Fruit fly (Drosophila melanogaster): ENCODE data around the gene CG17361.
A peak's percentile ranks its signal among the peaks of the same experiment; 100 is the strongest.

The CG17361 gene

DNA sequence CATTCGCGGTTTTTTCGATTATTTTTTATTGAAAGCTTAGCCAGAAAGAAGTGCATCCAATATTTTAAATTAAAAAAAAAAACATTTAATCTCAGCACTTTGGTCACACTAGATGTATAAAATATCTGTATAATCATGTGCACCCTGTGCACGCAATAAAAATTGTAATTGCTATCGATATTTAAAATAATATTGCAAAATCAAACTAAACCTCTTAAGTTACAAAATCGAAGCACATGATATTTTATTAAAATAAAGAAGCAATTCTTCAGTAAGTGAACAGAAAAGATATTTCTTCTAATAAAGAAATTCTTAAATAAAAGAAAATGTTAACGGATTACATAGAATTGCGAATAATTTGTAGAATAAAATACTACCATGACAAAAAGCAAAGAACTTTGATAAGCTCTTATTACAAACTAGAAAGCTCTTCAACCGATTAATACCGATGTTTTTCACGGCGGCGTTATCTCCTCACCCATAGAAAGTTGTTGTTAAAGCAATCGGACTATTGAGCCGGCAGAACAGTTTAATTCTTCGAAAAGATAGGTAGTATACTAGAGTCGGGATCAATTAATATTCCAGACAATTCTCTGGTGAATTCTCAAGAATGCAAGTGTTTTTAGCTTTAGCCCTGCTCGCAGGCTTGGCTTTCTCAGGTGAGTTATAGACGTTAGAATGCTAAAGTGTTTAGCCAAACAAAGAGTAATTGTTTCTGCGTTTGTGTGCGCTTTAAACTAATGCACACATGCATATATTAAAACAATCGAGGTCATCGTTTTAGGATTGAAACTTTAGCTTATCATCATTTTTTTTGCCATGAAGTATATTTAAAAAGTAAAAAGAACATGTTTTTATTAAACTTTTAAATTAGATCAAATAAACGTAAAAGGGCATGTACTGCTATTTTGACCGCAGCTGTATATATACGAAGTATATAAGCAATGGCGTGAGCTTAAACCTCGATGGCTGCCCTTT, 3.0 kb upstream of the CG17361 start, which contains the start of gene CtsK1 (continued):
- peak; percentile 38 for TF ChIP-seq CG10267 (tag; optimal IDR thresholded peaks at IDR 0.05)
- TF ChIP-seq Fer2 (tag; optimal IDR thresholded peaks at IDR 0.05), result no peak
- no peak for TF ChIP-seq CG7963 (GFP tag; IDR thresholded peaks at IDR 0.05; ENCODE audit: partially characterized antibody)
- TF ChIP-seq Pdp1 (GFP tag; optimal IDR thresholded peaks at IDR 0.05), result peak in 1 of 2 experiments; percentile 3
- no peak for TF ChIP-seq CG5245 (GFP tag; optimal IDR thresholded peaks at IDR 0.05)
- TF ChIP-seq tll (GFP tag; optimal IDR thresholded peaks at IDR 0.05), result no peak
- TF ChIP-seq mam (GFP tag; optimal IDR thresholded peaks at IDR 0.05), result no peak
- no peak for TF ChIP-seq Nf-YB (GFP tag; optimal IDR thresholded peaks at IDR 0.05)
- TF ChIP-seq NK7.1 (GFP tag; optimal IDR thresholded peaks at IDR 0.05), result no peak
- no peak for TF ChIP-seq Six4 (GFP tag; optimal IDR thresholded peaks at IDR 0.05)
- no peak for TF ChIP-seq CG13624 (GFP tag; optimal IDR thresholded peaks at IDR 0.05)
- no peak for TF ChIP-seq ash1 (GFP tag; optimal IDR thresholded peaks at IDR 0.05)
- no peak for TF ChIP-seq Sry-β (GFP tag; optimal IDR thresholded peaks at IDR 0.05)
- TF ChIP-seq Neu2 (GFP tag; optimal IDR thresholded peaks at IDR 0.05; ENCODE audit: borderline replicate concordance), result no peak
- no peak for TF ChIP-seq Ravus (GFP tag; IDR thresholded peaks at IDR 0.05)
- peak; percentile 40; the same call in 2 of the 3 replicates for TF ChIP-seq CG14860 (GFP tag; IDR thresholded peaks at IDR 0.05; ENCODE audit: partially characterized antibody)
- no peak for TF ChIP-seq da (GFP tag; optimal IDR thresholded peaks at IDR 0.05)
- TF ChIP-seq CTCF (GFP tag; optimal IDR thresholded peaks at IDR 0.05), result peak; percentile 21
- no peak for TF ChIP-seq sens-2 (GFP tag; IDR thresholded peaks at IDR 0.05)
- TF ChIP-seq bcd (GFP tag; optimal IDR thresholded peaks at IDR 0.05), result no peak
- TF ChIP-seq gce (GFP tag; IDR thresholded peaks at IDR 0.05), result 0 out of 3 replicates have a peak, but pooled peaks have one; percentile 27
- no peak for TF ChIP-seq wdn (GFP tag; IDR thresholded peaks at IDR 0.05)
- TF ChIP-seq H2.0 (GFP tag; IDR thresholded peaks at IDR 0.05), result no peak
- TF ChIP-seq CG6272 (GFP tag; IDR thresholded peaks at IDR 0.05), result no peak
- no peak for TF ChIP-seq Oaz (GFP tag; IDR thresholded peaks at IDR 0.05)
- no peak for TF ChIP-seq CG33213 (GFP tag; optimal IDR thresholded peaks at IDR 0.05)
- no peak for TF ChIP-seq CG10654 (GFP tag; optimal IDR thresholded peaks at IDR 0.05)
- peak; percentile 78 for TF ChIP-seq Doc3 (GFP tag; IDR thresholded peaks at IDR 0.05; ENCODE audit: partially characterized antibody)
- no peak for TF ChIP-seq Lpt (GFP tag; optimal IDR thresholded peaks at IDR 0.05)
- no peak for TF ChIP-seq oc (tag; optimal IDR thresholded peaks at IDR 0.05)
- TF ChIP-seq CG8478 (optimal IDR thresholded peaks at IDR 0.05), result no peak
- peak; percentile 36; the same call in 1 of the 3 replicates for TF ChIP-seq Dbx (GFP tag; IDR thresholded peaks at IDR 0.05)
- no peak for TF ChIP-seq zf30C (GFP tag; optimal IDR thresholded peaks at IDR 0.05)
- TF ChIP-seq CG2120 (GFP tag; optimal IDR thresholded peaks at IDR 0.05), result peak; percentile 34
- TF ChIP-seq CG15696 (tag; optimal IDR thresholded peaks at IDR 0.05), result no peak
- peak; percentile 11 for TF ChIP-seq CG17385 (GFP tag; optimal IDR thresholded peaks at IDR 0.05)
- TF ChIP-seq Deaf1 (tag; optimal IDR thresholded peaks at IDR 0.05), result no peak
- TF ChIP-seq CrebB (tag; optimal IDR thresholded peaks at IDR 0.05), result no peak
- no peak for TF ChIP-seq Spps (tag; optimal IDR thresholded peaks at IDR 0.05)
- TF ChIP-seq Xrp1 (GFP tag; IDR thresholded peaks at IDR 0.05), result peak; percentile 70
- no peak for TF ChIP-seq org-1 (GFP tag; optimal IDR thresholded peaks at IDR 0.05)
- no peak for TF ChIP-seq Hand (GFP tag; optimal IDR thresholded peaks at IDR 0.05)
- no peak for TF ChIP-seq CG8290 (GFP tag; optimal IDR thresholded peaks at IDR 0.05)
- TF ChIP-seq CG8290 (tag; optimal IDR thresholded peaks at IDR 0.05), result no peak
- TF ChIP-seq CG10431 (GFP tag; optimal IDR thresholded peaks at IDR 0.05), result no peak
- no peak for TF ChIP-seq vfl (GFP tag; optimal IDR thresholded peaks at IDR 0.05)
- peak; percentile 90 for TF ChIP-seq Dll (GFP tag; IDR thresholded peaks at IDR 0.05; ENCODE audit: partially characterized antibody)
- no peak for TF ChIP-seq HmgD (GFP tag; optimal IDR thresholded peaks at IDR 0.05)
- 0 out of 2 replicates have a peak, but pooled peaks have one; percentile 17 for TF ChIP-seq esg (GFP tag; conservative IDR thresholded peaks at IDR 0.05)
- no peak for TF ChIP-seq CG16863 (GFP tag; optimal IDR thresholded peaks at IDR 0.05)
